Worm (Caenorhabditis elegans) whole organism, midembryonic: ENCODE results near the gene efn-2.

Source experiments
- flt-1 ChIP-seq: fragments of 200-800 bp; sonication (Bioruptor generic); IDR thresholded peaks from 2 replicates; pipeline ENCODE4 v1.3.6; 2022; ENCODE audit warnings: missing genetic modification characterization, missing compliant biosample characterization
- klf-2 ChIP-seq: fragments of 200-800 bp; sonication (Bioruptor generic); conservative IDR thresholded peaks from 2 replicates; pipeline ENCODE4 v1.3.6; 2022; ENCODE audit warnings: missing genetic modification reagents, missing genetic modification characterization, missing compliant biosample characterization
- ref-1 ChIP-seq: fragments of 200-800 bp; sonication (Bioruptor generic); conservative IDR thresholded peaks from 2 replicates; pipeline ENCODE4 v1.3.6; 2022; ENCODE audit warnings: missing genetic modification reagents, missing genetic modification characterization, missing compliant biosample characterization
- tab-1 ChIP-seq: fragments of 200-800 bp; sonication (Bioruptor generic); IDR thresholded peaks from 2 replicates; pipeline ENCODE4 v1.3.6; 2022; ENCODE audit warnings: missing genetic modification characterization, missing compliant biosample characterization
- ztf-23 ChIP-seq: fragments of 200-800 bp; sonication (Bioruptor generic); IDR thresholded peaks from 2 replicates; pipeline ENCODE4 v1.3.6; 2022; ENCODE audit warnings: missing genetic modification reagents, missing genetic modification characterization, missing compliant biosample characterization

DNA sequence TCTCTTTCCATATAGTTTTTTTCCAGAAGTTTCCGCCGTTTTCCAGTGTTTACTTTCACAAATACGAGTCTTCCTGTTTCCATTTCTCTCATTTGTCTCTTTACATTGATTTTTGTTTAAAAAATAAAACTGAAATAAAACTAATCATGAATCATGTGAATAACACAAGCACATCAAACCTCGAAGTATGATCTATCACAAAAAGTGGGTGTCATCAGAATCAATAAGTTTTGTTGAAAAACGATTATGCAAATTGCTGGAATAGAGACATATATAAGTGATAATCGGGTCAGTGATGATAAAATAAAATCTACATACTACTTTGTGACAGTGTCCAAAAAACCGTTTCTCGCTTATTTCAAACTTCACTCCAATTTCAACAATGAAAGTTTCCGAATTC lies 44.7 kb downstream of the efn-2 start, which contains the start of gene R09H10.7:
- TF ChIP-seq ztf-23 (GFP tag; lab: Robert Waterston, UW) (no peak), tab-1 (GFP tag; lab: Robert Waterston, UW) (no peak), klf-2 (no peak), ref-1 (GFP tag; lab: Robert Waterston, UW) (no peak), flt-1 (no peak)
